Fruit fly (Drosophila melanogaster): Measurements from ENCODE around the gene Smn.
A peak's percentile ranks its signal among the peaks of the same experiment; 100 is the strongest.

Smn gene

DNA sequence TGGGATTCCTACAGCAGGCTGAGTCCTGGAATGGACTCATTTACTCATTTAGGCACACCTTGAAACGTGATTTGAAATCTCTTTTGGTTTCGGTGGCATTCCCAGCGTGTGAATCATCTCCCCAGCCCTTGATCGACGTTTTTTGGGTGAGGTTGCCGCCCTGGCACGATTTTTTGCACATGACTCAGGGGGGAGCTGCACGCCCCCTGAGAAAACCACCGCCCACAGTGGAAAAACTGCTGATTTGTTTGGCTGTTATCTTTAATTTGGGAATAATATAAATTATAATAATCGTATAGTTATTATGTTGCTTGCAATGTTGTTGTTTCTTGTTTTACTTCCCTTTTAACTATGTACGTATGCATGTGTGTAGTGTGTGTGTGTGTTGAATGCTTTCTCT is 31.6 kb upstream of the Smn start:
- TF ChIP-seq Sox102F (GFP tag; optimal IDR thresholded peaks at IDR 0.05) (peak; percentile 21), pdm3 (GFP tag; optimal IDR thresholded peaks at IDR 0.05) (no peak), Eip78C (GFP tag) (peak; percentile 53), acj6 (GFP tag; optimal IDR thresholded peaks at IDR 0.05) (peak; percentile 2), salr (GFP tag; optimal IDR thresholded peaks at IDR 0.05) (no peak), CG6276 (GFP tag; optimal IDR thresholded peaks at IDR 0.05) (no peak), CG6808 (GFP tag; optimal IDR thresholded peaks at IDR 0.05) (no peak), CG15336 (GFP tag; IDR thresholded peaks at IDR 0.05) (peak; percentile 14; the same call in 1 of the 2 replicates), Hr4 (GFP tag; optimal IDR thresholded peaks at IDR 0.05) (peak; percentile 23), Eip93F (GFP tag; optimal IDR thresholded peaks at IDR 0.05) (peak; percentile 3), fd59A (GFP tag; optimal IDR thresholded peaks at IDR 0.05) (no peak), Met (GFP tag; optimal IDR thresholded peaks at IDR 0.05) (peak; percentile 1), esn (GFP tag; optimal IDR thresholded peaks at IDR 0.05) (peak; percentile 26), CG31627 (GFP tag; optimal IDR thresholded peaks at IDR 0.05) (peak; percentile 14), Sox14 (GFP tag; optimal IDR thresholded peaks at IDR 0.05) (peak; percentile 34), topi (GFP tag; optimal IDR thresholded peaks at IDR 0.05) (no peak), svp (GFP tag) (peak; percentile 79), Eip75B (GFP tag; optimal IDR thresholded peaks at IDR 0.05) (no peak)

DNA sequence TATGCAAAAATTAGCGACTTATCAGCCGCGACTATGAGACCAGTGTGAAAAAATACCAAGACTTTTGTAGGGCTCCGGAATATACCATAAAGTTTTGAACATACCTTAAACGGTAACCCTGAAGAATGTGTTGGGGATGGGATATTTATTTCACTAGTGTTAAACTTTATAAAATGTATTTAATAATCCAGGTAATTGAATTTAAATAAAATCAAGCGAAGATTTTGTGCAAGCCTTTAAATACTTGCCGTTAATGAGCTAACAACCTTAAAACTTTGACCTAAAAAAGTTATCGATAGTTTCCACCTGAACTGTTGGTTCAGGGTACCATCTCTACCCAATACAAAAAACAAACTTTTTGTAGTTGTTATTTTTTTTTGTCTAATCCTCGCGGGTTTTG is 30.8 kb upstream of the Smn start, which contains the start of gene CG4101:
Gene CG4101, plus strand, starts transcription at position 335 of the 400 bp plus-strand sequence.
- TF ChIP-seq Smox (GFP tag; optimal IDR thresholded peaks at IDR 0.05) (peak; percentile 85), spab (GFP tag; optimal IDR thresholded peaks at IDR 0.05) (peak; percentile 46), achi (GFP tag; optimal IDR thresholded peaks at IDR 0.05) (peak; percentile 76), CG15336 (GFP tag; IDR thresholded peaks at IDR 0.05) (peak; percentile 65), Eip75B (GFP tag; optimal IDR thresholded peaks at IDR 0.05) (peak; percentile 76), Blimp-1 (GFP tag; optimal IDR thresholded peaks at IDR 0.05) (peak; percentile 33), dsx (GFP tag; optimal IDR thresholded peaks at IDR 0.05; ENCODE audit: poor library complexity, severe bottlenecking) (peak; percentile 56), net (GFP tag; optimal IDR thresholded peaks at IDR 0.05) (peak; percentile 62), svp (GFP tag) (peak; percentile 93), CG8632 (GFP tag; optimal IDR thresholded peaks at IDR 0.05) (peak; percentile 67), salr (GFP tag; optimal IDR thresholded peaks at IDR 0.05) (peak; percentile 19 to 63), Eip78C (GFP tag) (peak; percentile 88), CG9139 (GFP tag; optimal IDR thresholded peaks at IDR 0.05) (peak; percentile 16), pdm3 (GFP tag; optimal IDR thresholded peaks at IDR 0.05) (peak; percentile 86), CG6276 (GFP tag; optimal IDR thresholded peaks at IDR 0.05) (no peak), fd85E (GFP tag; optimal IDR thresholded peaks at IDR 0.05) (peak; percentile 10), fd59A (GFP tag; optimal IDR thresholded peaks at IDR 0.05) (peak; percentile 42), Hr39 (GFP tag; optimal IDR thresholded peaks at IDR 0.05) (peak; percentile 87), topi (GFP tag; optimal IDR thresholded peaks at IDR 0.05) (peak; percentile 74), CG8119 (GFP tag; IDR thresholded peaks at IDR 0.05) (peak; percentile 65; the same call in 2 of the 3 replicates), Gug (GFP tag; IDR thresholded peaks at IDR 0.05) (peak; percentile 74), OdsH (GFP tag; optimal IDR thresholded peaks at IDR 0.05) (peak; percentile 84), CG10631 (GFP tag; optimal IDR thresholded peaks at IDR 0.05) (peak; percentile 85), lz (GFP tag; optimal IDR thresholded peaks at IDR 0.05) (peak; percentile 85), acj6 (GFP tag; optimal IDR thresholded peaks at IDR 0.05) (peak; percentile 80), CG11902 (GFP tag; optimal IDR thresholded peaks at IDR 0.05) (peak; percentile 49), Eip93F (GFP tag; optimal IDR thresholded peaks at IDR 0.05) (peak; percentile 64), Hr4 (GFP tag; optimal IDR thresholded peaks at IDR 0.05) (peak; percentile 81), Sox15 (GFP tag; optimal IDR thresholded peaks at IDR 0.05) (peak; percentile 59), vri (GFP tag; optimal IDR thresholded peaks at IDR 0.05) (peak; percentile 87), CG4318 (GFP tag; optimal IDR thresholded peaks at IDR 0.05) (no peak), CG31627 (GFP tag; optimal IDR thresholded peaks at IDR 0.05) (peak; percentile 89), CG16779 (tag; optimal IDR thresholded peaks at IDR 0.05) (no peak), CG7368 (GFP tag; optimal IDR thresholded peaks at IDR 0.05) (peak; percentile 53), CG11762 (GFP tag; optimal IDR thresholded peaks at IDR 0.05; ENCODE audit: insufficient read depth) (peak; percentile 66), CG8319 (GFP tag; optimal IDR thresholded peaks at IDR 0.05) (peak; percentile 53), CG3919 (GFP tag; optimal IDR thresholded peaks at IDR 0.05) (peak; percentile 79), Ets21C (GFP tag; optimal IDR thresholded peaks at IDR 0.05) (peak; percentile 78), eg (GFP tag; IDR thresholded peaks at IDR 0.05) (peak; percentile 84), CG6854 (GFP tag; optimal IDR thresholded peaks at IDR 0.05) (no peak), CG6163 (GFP tag; IDR thresholded peaks at IDR 0.05) (peak; percentile 73), Met (GFP tag; optimal IDR thresholded peaks at IDR 0.05) (peak; percentile 79), CG6808 (GFP tag; optimal IDR thresholded peaks at IDR 0.05) (peak; percentile 56), CG1621 (tag; optimal IDR thresholded peaks at IDR 0.05) (peak; percentile 47), esn (GFP tag; optimal IDR thresholded peaks at IDR 0.05) (peak; percentile 90)

Measured in whole organism, prepupa.